Fruit fly (Drosophila melanogaster) S2 (cell line): ENCODE results near the gene CG13362.

Experiments
- CG8478 ChIP-seq: fragments of >200 bp; optimal IDR thresholded peaks from 2 replicates; lab custom pipeline; 2018
- CTCF ChIP-seq, 2 experiments: fragments of >200 bp; optimal IDR thresholded peaks; 2 replicates each; lab custom pipeline; 2018

DNA sequence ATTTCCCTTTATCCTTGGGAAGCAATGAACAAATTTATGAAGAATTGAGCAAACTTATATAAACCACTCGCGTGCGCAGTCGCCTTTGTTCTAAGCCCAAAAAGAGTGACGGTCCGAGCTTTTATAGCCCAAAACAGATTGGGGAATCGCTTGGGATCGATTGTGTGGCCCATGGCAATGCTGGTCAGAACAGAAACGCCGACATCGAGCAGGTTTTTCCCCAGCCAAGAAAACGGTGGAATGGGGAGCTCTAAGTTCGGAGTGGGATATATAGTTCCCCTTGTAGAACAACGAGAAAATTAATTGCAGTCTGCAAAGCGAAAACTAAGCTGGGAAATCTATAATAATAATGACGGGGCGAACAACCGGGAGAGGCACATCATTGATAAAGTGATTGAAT is at the start of gene CG13362:
- TF ChIP-seq CG8478 (lab: Kevin White, UChicago) (no peak), CTCF (optimal IDR thresholded peaks at IDR 0.05; lab: Kevin White, UChicago) (no peak)
